Worm (Caenorhabditis elegans) whole organism, L1 larva: ENCODE results near the gene C55A6.11.

Experiments used
- C04F5.9 ChIP-seq: sonication (generic microtip); optimal IDR thresholded peaks from 2 replicates; lab custom pipeline; 2016; ENCODE audit warnings: missing genetic modification characterization, missing compliant biosample characterization
- C34B4.2 ChIP-seq: sonication (generic microtip); optimal IDR thresholded peaks from 2 replicates; lab custom pipeline; 2017; ENCODE audit warnings: mild to moderate bottlenecking, missing genetic modification characterization, missing compliant biosample characterization
- Y116A8C.19 ChIP-seq: sonication (generic microtip); optimal IDR thresholded peaks from 2 replicates; lab custom pipeline; 2016; ENCODE audit warnings: missing compliant biosample characterization, missing genetic modification characterization, borderline replicate concordance
- aly-2 ChIP-seq: fragments of 150-350 bp; optimal IDR thresholded peaks from 2 replicates; lab custom pipeline; 2014; ENCODE audit warnings: missing biosample characterization, missing genetic modification characterization
- ama-1 ChIP-seq: fragments of 150-350 bp; optimal IDR thresholded peaks from 2 replicates; lab custom pipeline; 2014
- blmp-1 ChIP-seq: fragments of 150-350 bp; optimal IDR thresholded peaks from 2 replicates; lab custom pipeline; 2014; ENCODE audit warnings: missing biosample characterization, missing genetic modification characterization
- ceh-63 ChIP-seq: fragments of 200-800 bp; sonication (Bioruptor generic); optimal IDR thresholded peaks from 2 replicates; lab custom pipeline; 2018; ENCODE audit warnings: mild to moderate bottlenecking, missing genetic modification characterization, missing compliant biosample characterization
- ceh-8 ChIP-seq: fragments of 200-800 bp; sonication (Bioruptor generic); optimal IDR thresholded peaks from 2 replicates; lab custom pipeline; 2018; ENCODE audit warnings: mild to moderate bottlenecking, missing genetic modification characterization, moderate library complexity, missing compliant biosample characterization
- ceh-82 ChIP-seq, 3 experiments: fragments of 150-350 bp in 1 of 3; sonication (generic microtip) in 2 of 3; optimal IDR thresholded peaks; 2 replicates each; lab custom pipeline; 2014 to 2017; ENCODE audit warnings: missing biosample characterization in 3 of 3, missing genetic modification characterization in 3 of 3
- ceh-90 ChIP-seq: sonication (generic microtip); optimal IDR thresholded peaks from 2 replicates; lab custom pipeline; 2016; ENCODE audit warnings: missing genetic modification characterization, missing compliant biosample characterization
- dpl-1 ChIP-seq, 3 experiments: fragments of 150-350 bp in 2 of 3; sonication (generic microtip) in 1 of 3; optimal IDR thresholded peaks; 2 replicates each; lab custom pipeline; 2014 to 2017; ENCODE audit warnings: missing biosample characterization in 3 of 3, missing genetic modification characterization in 3 of 3, missing genetic modification reagents in 3 of 3
- dsc-1 ChIP-seq: sonication (generic microtip); optimal IDR thresholded peaks from 2 replicates; lab custom pipeline; 2016; ENCODE audit warnings: mild to moderate bottlenecking, missing genetic modification characterization, missing compliant biosample characterization
- efl-3 ChIP-seq: fragments of 200-800 bp; sonication (Bioruptor generic); optimal IDR thresholded peaks from 2 replicates; lab custom pipeline; 2018; ENCODE audit warnings: mild to moderate bottlenecking, missing genetic modification characterization, missing compliant biosample characterization
- egl-27 ChIP-seq, 2 experiments: fragments of 150-350 bp in 1 of 2; sonication (generic microtip); optimal IDR thresholded peaks; 3 replicates each; lab custom pipeline; 2017 to 2018; ENCODE audit warnings: missing biosample characterization in 2 of 2, missing genetic modification characterization in 2 of 2, missing genetic modification reagents in 2 of 2
- elt-2 ChIP-seq: sonication (generic microtip); optimal IDR thresholded peaks from 2 replicates; lab custom pipeline; 2016; ENCODE audit warnings: missing genetic modification characterization, mild to moderate bottlenecking, inconsistent platforms, missing compliant biosample characterization, missing genetic modification reagents
- elt-3 ChIP-seq, 6 experiments: fragments of 150-350 bp in 1 of 6; sonication (generic microtip); optimal IDR thresholded peaks; 2 replicates each; lab custom pipeline; 2017 to 2018; ENCODE audit warnings: missing biosample characterization in 6 of 6, missing genetic modification characterization in 6 of 6, inconsistent platforms in 1 of 6
- fkh-4 ChIP-seq: sonication (generic microtip); optimal IDR thresholded peaks from 2 replicates; lab custom pipeline; 2016; ENCODE audit warnings: missing compliant biosample characterization, missing genetic modification characterization, borderline replicate concordance
- fos-1 ChIP-seq: fragments of 150-350 bp; optimal IDR thresholded peaks from 2 replicates; lab custom pipeline; 2014; ENCODE audit warnings: missing biosample characterization, missing genetic modification characterization
- grh-1 ChIP-seq: fragments of 200-800 bp; sonication (Bioruptor generic); IDR thresholded peaks from 2 replicates; pipeline ENCODE4 v1.3.6; 2022; ENCODE audit warnings: missing genetic modification reagents, missing genetic modification characterization, missing compliant biosample characterization
- hlh-17 ChIP-seq: fragments of 200-800 bp; sonication (Bioruptor generic); optimal IDR thresholded peaks from 2 replicates; lab custom pipeline; 2018; ENCODE audit warnings: missing genetic modification characterization, mild to moderate bottlenecking, missing compliant biosample characterization, moderate library complexity, borderline replicate concordance
- irx-1 ChIP-seq: sonication (generic microtip); optimal IDR thresholded peaks from 2 replicates; lab custom pipeline; 2016; ENCODE audit warnings: missing genetic modification characterization, missing compliant biosample characterization
- isw-1 ChIP-seq: fragments of 200-800 bp; sonication (Bioruptor generic); IDR thresholded peaks from 2 replicates; pipeline ENCODE4 v1.3.6; 2022; ENCODE audit warnings: missing genetic modification characterization, missing compliant biosample characterization
- jun-1 ChIP-seq: fragments of 150-350 bp; optimal IDR thresholded peaks from 2 replicates; lab custom pipeline; 2014; ENCODE audit warnings: missing biosample characterization, missing genetic modification reagents, missing genetic modification characterization
- lin-13 ChIP-seq: fragments of 150-350 bp; optimal IDR thresholded peaks from 2 replicates; lab custom pipeline; 2014; ENCODE audit warnings: missing biosample characterization, missing genetic modification reagents, missing genetic modification characterization
- lin-35 ChIP-seq, 2 experiments: fragments of 150-350 bp; optimal IDR thresholded peaks; 2 replicates each; lab custom pipeline; 2014; ENCODE audit warnings: missing biosample characterization in 2 of 2, missing genetic modification characterization in 2 of 2, missing genetic modification reagents in 2 of 2
- lin-39 ChIP-seq: fragments of 150-350 bp; optimal IDR thresholded peaks from 2 replicates; lab custom pipeline; 2014; ENCODE audit warnings: missing biosample characterization, missing genetic modification reagents, missing genetic modification characterization
- mab-9 ChIP-seq: fragments of 200-800 bp; sonication (Bioruptor generic); IDR thresholded peaks from 2 replicates; pipeline ENCODE4 v1.3.6; 2022; ENCODE audit warnings: missing genetic modification reagents, missing genetic modification characterization, missing compliant biosample characterization
- mdl-1 ChIP-seq, 2 experiments: fragments of 150-350 bp; optimal IDR thresholded peaks; 2 replicates each; lab custom pipeline; 2014 to 2017; ENCODE audit warnings: missing biosample characterization in 2 of 2, missing genetic modification characterization in 2 of 2, inconsistent platforms in 1 of 2
- mef-2 ChIP-seq: fragments of 150-350 bp; optimal IDR thresholded peaks from 2 replicates; lab custom pipeline; 2014; ENCODE audit warnings: missing biosample characterization, missing genetic modification characterization
- nhr-12 ChIP-seq: sonication (generic microtip); optimal IDR thresholded peaks from 2 replicates; lab custom pipeline; 2017; ENCODE audit warnings: missing biosample characterization, missing genetic modification characterization
- nhr-20 ChIP-seq: sonication (generic microtip); optimal IDR thresholded peaks from 2 replicates; lab custom pipeline; 2016; ENCODE audit warnings: mild to moderate bottlenecking, missing genetic modification characterization, missing compliant biosample characterization
- nhr-237 ChIP-seq: fragments of 150-350 bp; optimal IDR thresholded peaks from 2 replicates; lab custom pipeline; 2014; ENCODE audit warnings: missing biosample characterization, missing genetic modification characterization
- nhr-28 ChIP-seq: fragments of 150-350 bp; optimal IDR thresholded peaks from 2 replicates; lab custom pipeline; 2014; ENCODE audit warnings: missing biosample characterization, missing genetic modification characterization
- nhr-76 ChIP-seq: sonication (generic microtip); optimal IDR thresholded peaks from 2 replicates; lab custom pipeline; 2017; ENCODE audit warnings: missing biosample characterization, missing genetic modification characterization
- nhr-85 ChIP-seq: sonication (generic microtip); peaks from one replicate; lab custom pipeline; 2016; ENCODE audit warnings: missing genetic modification characterization, inconsistent platforms, missing compliant biosample characterization
- nhr-90 ChIP-seq: sonication (generic microtip); optimal IDR thresholded peaks from 2 replicates; lab custom pipeline; 2016; ENCODE audit warnings: mild to moderate bottlenecking, missing genetic modification characterization, missing compliant biosample characterization; ENCODE audit not compliant: poor library complexity
- pax-3 ChIP-seq: fragments of 200-800 bp; sonication (Bioruptor generic); optimal IDR thresholded peaks from 2 replicates; lab custom pipeline; 2018; ENCODE audit warnings: mild to moderate bottlenecking, missing genetic modification characterization, moderate library complexity, missing compliant biosample characterization
- pqm-1 ChIP-seq: sonication (generic microtip); optimal IDR thresholded peaks from 3 replicates; lab custom pipeline; 2017; ENCODE audit warnings: missing biosample characterization, missing genetic modification characterization
- snu-23 ChIP-seq: sonication (generic microtip); optimal IDR thresholded peaks from 2 replicates; lab custom pipeline; 2016; ENCODE audit warnings: missing genetic modification characterization, missing compliant biosample characterization
- sup-37 ChIP-seq: fragments of 200-800 bp; sonication (Bioruptor generic); optimal IDR thresholded peaks from 2 replicates; lab custom pipeline; 2018; ENCODE audit warnings: mild to moderate bottlenecking, missing genetic modification characterization, missing compliant biosample characterization
- swsn-7 ChIP-seq: sonication (generic microtip); optimal IDR thresholded peaks from 2 replicates; lab custom pipeline; 2016; ENCODE audit warnings: missing genetic modification characterization, missing compliant biosample characterization
- unc-130 ChIP-seq: fragments of 150-350 bp; optimal IDR thresholded peaks from 2 replicates; lab custom pipeline; 2017; ENCODE audit warnings: missing biosample characterization, missing genetic modification characterization, inconsistent platforms
- unc-62 ChIP-seq: fragments of 150-350 bp; optimal IDR thresholded peaks from 2 replicates; lab custom pipeline; 2014; ENCODE audit warnings: missing biosample characterization, missing genetic modification reagents, missing genetic modification characterization
- unc-86 ChIP-seq: sonication (generic microtip); optimal IDR thresholded peaks from 2 replicates; lab custom pipeline; 2016; ENCODE audit warnings: missing genetic modification characterization, missing compliant biosample characterization
- unc-98 ChIP-seq: fragments of 200-800 bp; sonication (Bioruptor generic); IDR thresholded peaks from 2 replicates; pipeline ENCODE4 v1.3.6; 2022; ENCODE audit warnings: missing genetic modification characterization, missing compliant biosample characterization
- zag-1 ChIP-seq: fragments of 150-350 bp; optimal IDR thresholded peaks from 2 replicates; lab custom pipeline; 2014; ENCODE audit warnings: missing biosample characterization, missing genetic modification characterization
- zip-4 ChIP-seq: fragments of 200-800 bp; sonication (Bioruptor generic); optimal IDR thresholded peaks from 2 replicates; lab custom pipeline; 2018; ENCODE audit warnings: mild to moderate bottlenecking, missing genetic modification characterization, moderate library complexity, missing compliant biosample characterization
- ztf-11 ChIP-seq, 2 experiments: sonication (generic microtip); optimal IDR thresholded peaks; 2 replicates each; lab custom pipeline; 2016 to 2017; ENCODE audit warnings: missing genetic modification characterization in 2 of 2, missing biosample characterization in 1 of 2, missing compliant biosample characterization in 1 of 2

Gene C55A6.11

ce11 chrV:11531100-11531499 is 10.8 kb downstream of the C55A6.11 start (continued):
- TF ChIP-seq fos-1: peak; percentile 45
- no peak for TF ChIP-seq isw-1 (GFP tag; lab: Robert Waterston, UW)
- TF ChIP-seq elt-3 (tag; optimal IDR thresholded peaks at IDR 0.05; lab: Kevin White, UChicago): peak in 5 of 6 experiments; percentile 58 to 92 (median 89)
- TF ChIP-seq aly-2 (tag; lab: Kevin White, UChicago): no peak
- peak in 1 of 2 experiments; percentile 72 for TF ChIP-seq lin-35 (GFP tag; optimal IDR thresholded peaks at IDR 0.05; lab: Kevin White, UChicago)
- TF ChIP-seq jun-1 (tag; lab: Kevin White, UChicago): no peak
- no peak for TF ChIP-seq lin-39 (tag; lab: Kevin White, UChicago)
- TF ChIP-seq lin-13 (GFP tag; lab: Kevin White, UChicago): peak; percentile 55
- TF ChIP-seq mef-2 (tag; lab: Kevin White, UChicago): no peak
- TF ChIP-seq grh-1 (GFP tag; lab: Robert Waterston, UW): peak; percentile 87
- TF ChIP-seq unc-130 (tag; lab: Kevin White, UChicago): peak; percentile 84
- no peak for TF ChIP-seq Y116A8C.19 (tag; lab: Kevin White, UChicago)
- TF ChIP-seq irx-1 (tag; lab: Kevin White, UChicago): no peak
- no peak for TF ChIP-seq zag-1 (tag; lab: Kevin White, UChicago)
- 0 out of 2 replicates have a peak, but pooled peaks have one; percentile 23 for TF ChIP-seq mab-9 (GFP tag; lab: Robert Waterston, UW)
- no peak for TF ChIP-seq elt-2 (tag; lab: Kevin White, UChicago)
- peak in 1 of 2 experiments; percentile 69 for TF ChIP-seq mdl-1 (tag; optimal IDR thresholded peaks at IDR 0.05; lab: Kevin White, UChicago)
- TF ChIP-seq nhr-85 (tag; lab: Kevin White, UChicago): peak; percentile 100
- peak in 1 of 2 experiments; percentile 12 for TF ChIP-seq egl-27 (tag; optimal IDR thresholded peaks at IDR 0.05; lab: Kevin White, UChicago)
- no peak for TF ChIP-seq fkh-4 (tag; lab: Kevin White, UChicago)
- no peak for TF ChIP-seq ztf-11 (tag; optimal IDR thresholded peaks at IDR 0.05; lab: Kevin White, UChicago)
- no peak for TF ChIP-seq ama-1 (lab: Kevin White, UChicago)
- no peak for TF ChIP-seq ceh-63 (GFP tag; lab: Kevin White, UChicago)
- no peak for TF ChIP-seq C04F5.9
- no peak for TF ChIP-seq nhr-76 (tag; lab: Kevin White, UChicago)
- no peak for TF ChIP-seq nhr-237
- no peak for TF ChIP-seq zip-4
- TF ChIP-seq pax-3 (tag; lab: Kevin White, UChicago): no peak
- TF ChIP-seq nhr-12 (tag; lab: Kevin White, UChicago): no peak
- TF ChIP-seq pqm-1: no peak
- no peak for TF ChIP-seq sup-37 (GFP tag; lab: Kevin White, UChicago)
- TF ChIP-seq nhr-20 (tag; lab: Kevin White, UChicago): peak; percentile 90
- no peak for TF ChIP-seq efl-3
- TF ChIP-seq unc-98: no peak
- peak; percentile 99 for TF ChIP-seq blmp-1 (tag; lab: Kevin White, UChicago)
- TF ChIP-seq dpl-1 (GFP tag; optimal IDR thresholded peaks at IDR 0.05; lab: Kevin White, UChicago): peak in 2 of 3 experiments; percentile 22 to 36
- peak; percentile 31 for TF ChIP-seq swsn-7 (tag; lab: Kevin White, UChicago)
- no peak for TF ChIP-seq ceh-90 (tag; lab: Kevin White, UChicago)
- no peak for TF ChIP-seq hlh-17 (GFP tag; lab: Kevin White, UChicago)
- TF ChIP-seq unc-62: no peak
- no peak for TF ChIP-seq C34B4.2 (tag; lab: Kevin White, UChicago)
- peak; percentile 83 for TF ChIP-seq snu-23 (GFP tag; lab: Kevin White, UChicago)
- no peak for TF ChIP-seq ceh-8 (GFP tag; lab: Kevin White, UChicago)
- TF ChIP-seq nhr-90 (tag; lab: Kevin White, UChicago): peak; percentile 76
- TF ChIP-seq ceh-82 (tag; optimal IDR thresholded peaks at IDR 0.05; lab: Kevin White, UChicago): peak in 1 of 3 experiments; percentile 23
- TF ChIP-seq nhr-28 (tag; lab: Kevin White, UChicago): no peak
- no peak for TF ChIP-seq unc-86
- no peak for TF ChIP-seq dsc-1 (tag; lab: Kevin White, UChicago)
- TF ChIP-seq, all 84 proteins: peak for 29
